Fruit fly (Drosophila melanogaster): ENCODE data around the gene XNP.

XNP gene

DNA sequence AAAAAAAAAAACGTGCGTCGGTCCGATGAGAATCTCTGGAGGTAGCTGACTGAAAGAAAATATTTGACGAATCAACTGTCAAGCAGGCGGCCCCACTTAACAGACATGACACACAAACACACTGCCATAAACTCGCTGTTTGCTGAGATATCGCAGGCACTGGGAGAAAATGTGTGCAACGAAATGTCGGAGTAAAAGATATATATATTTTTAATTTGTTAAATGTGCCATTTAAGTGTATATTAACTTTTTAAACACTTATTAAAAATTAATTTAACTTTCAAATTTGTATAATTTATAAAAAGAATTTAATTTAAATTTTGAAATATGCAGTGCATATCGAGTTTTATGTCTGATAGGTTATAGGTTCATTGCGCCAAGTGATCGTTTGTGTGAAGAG, 6.5 kb upstream of the XNP start (continued):
- TF ChIP-seq emc (GFP tag; optimal IDR thresholded peaks at IDR 0.05) (no peak), zfh1 (GFP tag; IDR thresholded peaks at IDR 0.05) (peak; percentile 44; the same call in 1 of the 3 replicates), Mrtf (GFP tag; IDR thresholded peaks at IDR 0.05) (no peak), toy (GFP tag; IDR thresholded peaks at IDR 0.05) (no peak), Side (GFP tag; optimal IDR thresholded peaks at IDR 0.05) (no peak), CG3281 (GFP tag; optimal IDR thresholded peaks at IDR 0.05) (peak; percentile 58), fd96Cb (tag; optimal IDR thresholded peaks at IDR 0.05) (peak; percentile 43), tap (tag; optimal IDR thresholded peaks at IDR 0.05) (peak; percentile 34), slp2 (GFP tag; optimal IDR thresholded peaks at IDR 0.05) (no peak), CG16779 (GFP tag; IDR thresholded peaks at IDR 0.05) (no peak), amos (GFP tag; IDR thresholded peaks at IDR 0.05; ENCODE audit: partially characterized antibody) (no peak), Atf-2 (GFP tag; optimal IDR thresholded peaks at IDR 0.05) (no peak), Hsf (GFP tag; optimal IDR thresholded peaks at IDR 0.05) (no peak), CG1602 (GFP tag; optimal IDR thresholded peaks at IDR 0.05) (peak; percentile 30), crc (GFP tag; optimal IDR thresholded peaks at IDR 0.05) (no peak), pzg (GFP tag; optimal IDR thresholded peaks at IDR 0.05) (no peak), CG33213 (GFP tag; optimal IDR thresholded peaks at IDR 0.05) (no peak), tin (GFP tag; optimal IDR thresholded peaks at IDR 0.05) (peak; percentile 59), CG18262 (tag; optimal IDR thresholded peaks at IDR 0.05) (peak; percentile 78), CHES-1-like (GFP tag; optimal IDR thresholded peaks at IDR 0.05) (no peak), cg (GFP tag; optimal IDR thresholded peaks at IDR 0.05) (no peak), Gug (GFP tag; IDR thresholded peaks at IDR 0.05) (peak; percentile 28; the same call in 1 of the 4 replicates), otp (GFP tag; IDR thresholded peaks at IDR 0.05) (no peak), CG7839 (tag; optimal IDR thresholded peaks at IDR 0.05) (peak; percentile 77), sima (GFP tag; optimal IDR thresholded peaks at IDR 0.05) (no peak), ems (GFP tag; optimal IDR thresholded peaks at IDR 0.05) (no peak), wor (GFP tag; IDR thresholded peaks at IDR 0.05) (peak; percentile 26; the same call in 1 of the 2 replicates), HHEX (GFP tag; optimal IDR thresholded peaks at IDR 0.05) (peak; percentile 46), onecut (GFP tag; IDR thresholded peaks at IDR 0.05) (peak; percentile 53), Nf-YB (GFP tag; optimal IDR thresholded peaks at IDR 0.05) (peak; percentile 22), p53 (GFP tag; optimal IDR thresholded peaks at IDR 0.05) (no peak), C15 (GFP tag; IDR thresholded peaks at IDR 0.05) (no peak), CG12299 (tag; optimal IDR thresholded peaks at IDR 0.05) (peak; percentile 16), Antp (GFP tag; optimal IDR thresholded peaks at IDR 0.05) (no peak), CG16815 (GFP tag; optimal IDR thresholded peaks at IDR 0.05) (no peak), CG15696 (tag; optimal IDR thresholded peaks at IDR 0.05) (peak; percentile 71), pan (optimal IDR thresholded peaks at IDR 0.05) (no peak), pan (GFP tag; optimal IDR thresholded peaks at IDR 0.05 in 1 of 2, IDR thresholded peaks at IDR 0.05 in 1 of 2) (peak in 1 of 2 experiments; percentile 75), HLH54F (GFP tag; optimal IDR thresholded peaks at IDR 0.05) (no peak), MESR4 (GFP tag; optimal IDR thresholded peaks at IDR 0.05) (no peak), Hr78 (GFP tag; optimal IDR thresholded peaks at IDR 0.05) (peak in 1 of 2 experiments; percentile 81), gce (GFP tag; IDR thresholded peaks at IDR 0.05) (no peak), cad (GFP tag; optimal IDR thresholded peaks at IDR 0.05) (no peak), CG11247 (GFP tag; IDR thresholded peaks at IDR 0.05) (peak; percentile 60), caup (GFP tag; optimal IDR thresholded peaks at IDR 0.05; ENCODE audit: severe bottlenecking) (peak; percentile 61), Fer1 (GFP tag; optimal IDR thresholded peaks at IDR 0.05) (peak; percentile 60), HLHmδ (GFP tag; optimal IDR thresholded peaks at IDR 0.05) (no peak), ranshi (GFP tag; IDR thresholded peaks at IDR 0.05) (peak; percentile 63), Hmr (GFP tag; optimal IDR thresholded peaks at IDR 0.05) (no peak), zfh2 (GFP tag; optimal IDR thresholded peaks at IDR 0.05) (no peak), stwl (tag; optimal IDR thresholded peaks at IDR 0.05) (peak; percentile 0), Max (GFP tag; optimal IDR thresholded peaks at IDR 0.05) (peak; percentile 29)

All from whole organism, embryonic.